Fruit fly (Drosophila melanogaster): Measurements from ENCODE around the gene Kah.
A peak's percentile ranks its signal among the peaks of the same experiment; 100 is the strongest.

The Kah gene

DNA sequence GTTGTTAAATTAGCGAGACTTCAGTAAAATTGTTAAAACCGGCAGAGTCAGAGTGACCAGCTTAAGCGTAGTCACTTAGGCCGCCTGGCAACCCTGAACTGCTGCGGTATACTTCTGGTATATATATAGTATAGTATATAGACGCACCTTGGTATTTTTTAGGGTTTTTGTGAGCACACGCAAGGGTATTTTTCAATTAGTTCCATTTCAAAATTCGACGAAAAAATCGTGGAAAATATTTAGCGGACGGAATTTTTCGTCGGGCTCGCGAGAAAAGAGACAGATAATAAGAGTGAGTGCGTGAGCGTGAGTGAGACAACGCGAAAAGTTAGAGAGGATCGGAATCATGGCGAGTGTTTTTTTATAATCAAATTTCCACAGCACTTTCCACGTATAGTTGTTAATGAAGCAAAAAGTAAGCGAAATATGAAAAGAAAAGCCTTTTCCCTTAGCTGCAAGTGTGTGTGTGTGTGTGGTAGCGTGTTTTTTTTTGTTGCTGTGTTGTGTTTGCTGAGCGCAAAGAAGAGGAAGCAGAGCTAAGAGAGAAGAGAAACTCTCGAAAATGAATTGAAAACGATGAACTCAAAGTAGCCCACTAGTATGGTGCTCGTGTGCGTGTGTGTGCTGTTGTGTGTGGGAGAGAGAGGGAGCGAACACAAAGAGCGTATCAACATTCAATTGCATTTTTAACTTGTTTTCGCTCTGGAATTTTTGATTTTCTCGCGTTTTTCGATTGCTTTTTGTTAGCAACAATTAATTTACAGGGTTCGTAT, 46.0 kb downstream of the Kah start, which contains the start of the genes Cypl and Hipk:
Gene Cypl (minus strand): TSS at position 69 of the 773 bp plus-strand sequence.
Gene Hipk (plus strand): TSS at position 198 of the 773 bp plus-strand sequence.
- TF ChIP-seq jim (GFP tag; optimal IDR thresholded peaks at IDR 0.05) = no peak
- TF ChIP-seq tai (GFP tag; optimal IDR thresholded peaks at IDR 0.05) = peak; percentile 77
- TF ChIP-seq h (GFP tag; optimal IDR thresholded peaks at IDR 0.05) = peak; percentile 52
- peak; percentile 47 for TF ChIP-seq br (GFP tag; optimal IDR thresholded peaks at IDR 0.05)
- peak; percentile 42 for TF ChIP-seq rgr (GFP tag; optimal IDR thresholded peaks at IDR 0.05)
- no peak for TF ChIP-seq pan (optimal IDR thresholded peaks at IDR 0.05)
- peak; percentile 55 for TF ChIP-seq OdsH (GFP tag; optimal IDR thresholded peaks at IDR 0.05)
- TF ChIP-seq sv (GFP tag; optimal IDR thresholded peaks at IDR 0.05) = no peak
- TF ChIP-seq foxo (GFP tag; optimal IDR thresholded peaks at IDR 0.05) = peak in 1 of 2 experiments; percentile 40
- TF ChIP-seq Sp1 (GFP tag; optimal IDR thresholded peaks at IDR 0.05) = peak; percentile 56
- TF ChIP-seq Mio (GFP tag; optimal IDR thresholded peaks at IDR 0.05) = no peak
- TF ChIP-seq Hnf4 (GFP tag; optimal IDR thresholded peaks at IDR 0.05) = peak; percentile 48
- TF ChIP-seq Hr83 (GFP tag; optimal IDR thresholded peaks at IDR 0.05; ENCODE audit: poor library complexity, severe bottlenecking) = no peak
- TF ChIP-seq fru (GFP tag; optimal IDR thresholded peaks at IDR 0.05) = peak; percentile 41
- no peak for TF ChIP-seq usp (GFP tag; optimal IDR thresholded peaks at IDR 0.05)
- no peak for TF ChIP-seq Dfd (GFP tag; optimal IDR thresholded peaks at IDR 0.05)
- peak; percentile 59 for TF ChIP-seq Vsx2 (GFP tag; optimal IDR thresholded peaks at IDR 0.05; ENCODE audit: partially characterized antibody)
- peak; percentile 47 for TF ChIP-seq psq (GFP tag; optimal IDR thresholded peaks at IDR 0.05)
- peak; percentile 82 for TF ChIP-seq Dif (GFP tag; optimal IDR thresholded peaks at IDR 0.05; ENCODE audit: partially characterized antibody)
- peak; percentile 48 for TF ChIP-seq brk (GFP tag; optimal IDR thresholded peaks at IDR 0.05)
- peak; percentile 33 for TF ChIP-seq Rel (GFP tag; optimal IDR thresholded peaks at IDR 0.05)
- peak; percentile 93 for TF ChIP-seq Rel (tag; optimal IDR thresholded peaks at IDR 0.05)
- no peak for TF ChIP-seq Abd-B (GFP tag; optimal IDR thresholded peaks at IDR 0.05)
- peak in 1 of 2 experiments; percentile 66 for TF ChIP-seq dl (GFP tag; optimal IDR thresholded peaks at IDR 0.05; ENCODE audit: insufficient read depth in 1 of 2, partially characterized antibody in 2 of 2)
- peak; percentile 78 for TF ChIP-seq lola (GFP tag; optimal IDR thresholded peaks at IDR 0.05)
- TF ChIP-seq HLH106 (tag; optimal IDR thresholded peaks at IDR 0.05) = peak; percentile 34
- no peak for TF ChIP-seq woc (GFP tag; optimal IDR thresholded peaks at IDR 0.05)

DNA sequence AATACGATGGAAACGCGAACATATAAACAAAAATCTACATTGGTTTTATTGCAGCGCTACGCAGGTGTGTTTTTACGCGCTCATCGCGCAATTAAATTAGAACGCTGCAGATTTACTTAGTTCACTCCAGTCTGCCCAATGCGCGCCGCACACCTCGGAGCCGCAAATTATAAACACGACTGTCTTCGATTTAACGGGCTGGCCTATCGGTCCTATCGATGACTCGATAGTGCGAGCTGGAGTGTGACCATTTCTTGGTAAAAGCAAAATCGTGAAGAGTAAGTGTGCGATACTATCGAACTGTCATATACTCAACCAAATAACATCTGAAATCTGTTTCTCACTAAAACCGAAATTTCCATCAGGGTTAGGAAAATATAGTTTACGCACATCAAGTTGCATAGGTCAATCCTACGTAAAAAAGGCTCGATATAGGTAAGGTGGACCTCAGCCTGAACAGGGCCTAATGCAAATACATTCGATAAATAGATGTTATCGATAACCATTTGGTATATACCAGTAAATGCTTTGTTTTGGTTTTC, 48.6 kb downstream of the Kah start, which contains the start of the genes klar and BORCS6:
Gene klar (minus strand): TSS at position 183 of the 542 bp plus-strand sequence.
Gene BORCS6 (plus strand): TSS at position 420 of the 542 bp plus-strand sequence.
- TF ChIP-seq CG32264 (GFP tag; optimal IDR thresholded peaks at IDR 0.05) (no peak), Vsx2 (GFP tag; optimal IDR thresholded peaks at IDR 0.05; ENCODE audit: partially characterized antibody) (no peak), dl (GFP tag; optimal IDR thresholded peaks at IDR 0.05; ENCODE audit: insufficient read depth in 1 of 2, partially characterized antibody in 2 of 2) (no peak), sv (GFP tag; optimal IDR thresholded peaks at IDR 0.05) (peak; percentile 68), woc (GFP tag; optimal IDR thresholded peaks at IDR 0.05) (peak; percentile 66), Sp1 (GFP tag; optimal IDR thresholded peaks at IDR 0.05) (peak; percentile 23), Myc (optimal IDR thresholded peaks at IDR 0.05) (peak; percentile 15), psq (GFP tag; optimal IDR thresholded peaks at IDR 0.05) (peak; percentile 81), Dif (GFP tag; optimal IDR thresholded peaks at IDR 0.05; ENCODE audit: partially characterized antibody) (no peak), brk (GFP tag; optimal IDR thresholded peaks at IDR 0.05) (no peak), fru (GFP tag; optimal IDR thresholded peaks at IDR 0.05) (peak; percentile 41), HLH106 (tag; optimal IDR thresholded peaks at IDR 0.05) (peak; percentile 50), dmrt93B (GFP tag; optimal IDR thresholded peaks at IDR 0.05) (peak; percentile 13), Hnf4 (GFP tag; optimal IDR thresholded peaks at IDR 0.05) (peak; percentile 58), Jra (GFP tag; optimal IDR thresholded peaks at IDR 0.05) (peak; percentile 35), foxo (GFP tag; optimal IDR thresholded peaks at IDR 0.05) (peak in 1 of 2 experiments; percentile 48), Hr83 (GFP tag; optimal IDR thresholded peaks at IDR 0.05; ENCODE audit: poor library complexity, severe bottlenecking) (peak; percentile 51), OdsH (GFP tag; optimal IDR thresholded peaks at IDR 0.05) (peak; percentile 12), CrebA (GFP tag; optimal IDR thresholded peaks at IDR 0.05; ENCODE audit: borderline replicate concordance) (no peak), h (GFP tag; optimal IDR thresholded peaks at IDR 0.05) (peak; percentile 38), CG9705 (GFP tag; optimal IDR thresholded peaks at IDR 0.05) (peak; percentile 38), ey (GFP tag; optimal IDR thresholded peaks at IDR 0.05) (peak; percentile 41), rgr (GFP tag; optimal IDR thresholded peaks at IDR 0.05) (peak; percentile 33), tai (GFP tag; optimal IDR thresholded peaks at IDR 0.05) (peak; percentile 59)
